Fruit fly (Drosophila melanogaster): ENCODE measurements around the gene heph.

- TF ChIP-seq woc (GFP tag; optimal IDR thresholded peaks at IDR 0.05): no peak
- no peak for TF ChIP-seq OdsH (GFP tag; optimal IDR thresholded peaks at IDR 0.05)
- no peak for TF ChIP-seq Dfd (GFP tag; optimal IDR thresholded peaks at IDR 0.05)
These were observed 9.0 kb downstream of the heph start for dm6 chr3R:32006330-32006729.

Data from whole organism, wandering third instar larva.